Worm (Caenorhabditis elegans): ENCODE measurements around the gene faah-5.

The faah-5 gene

DNA sequence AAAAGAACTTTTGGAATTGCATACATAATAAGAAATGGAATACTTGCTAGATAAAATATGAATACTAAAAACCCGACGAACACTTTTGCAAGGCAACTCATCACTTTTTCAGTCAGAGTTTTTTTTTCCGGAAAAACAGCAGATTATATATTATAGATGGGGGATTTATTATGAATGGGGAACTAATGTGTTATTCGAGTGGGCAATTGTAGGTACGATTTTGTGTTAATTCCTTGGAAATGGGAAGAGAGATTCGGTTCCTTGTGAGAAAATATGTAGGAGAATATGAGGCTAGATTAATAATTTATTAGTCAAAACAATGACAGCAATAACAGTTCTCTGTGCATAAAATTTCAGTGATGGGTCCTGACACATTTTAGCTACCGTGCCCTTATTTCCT, at the start of gene faah-5:
Gene faah-5 (minus strand): TSS at position 101 of the 400 bp plus-strand sequence.
- TF ChIP-seq dao-5 (tag; optimal IDR thresholded peaks at IDR 0.05) = no peak
- TF ChIP-seq him-1 (tag; optimal IDR thresholded peaks at IDR 0.05) = no peak
- no peak for TF ChIP-seq W03F9.2 (tag; optimal IDR thresholded peaks at IDR 0.05)

DNA sequence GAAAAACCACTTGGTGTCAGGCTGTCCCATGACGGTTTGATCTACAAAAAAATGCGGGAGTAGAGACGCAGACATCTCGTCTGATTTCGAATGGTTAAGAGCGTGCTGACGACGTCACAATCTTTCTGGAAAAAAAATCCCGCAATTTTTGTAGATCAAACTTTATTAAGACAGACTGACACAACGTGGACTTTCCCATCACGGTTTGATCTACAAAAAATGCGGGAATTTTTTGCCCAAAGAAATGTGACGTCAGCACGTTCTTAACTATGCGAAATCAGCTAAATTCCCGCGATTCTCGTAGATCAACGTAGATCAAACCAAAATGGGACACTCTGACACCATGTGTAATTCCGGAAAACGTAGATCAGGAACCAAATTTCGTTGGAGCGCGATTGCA, 47.3 kb upstream of the faah-5 start:
- TF ChIP-seq him-1 (tag; optimal IDR thresholded peaks at IDR 0.05) = no peak
- TF ChIP-seq W03F9.2 (tag; optimal IDR thresholded peaks at IDR 0.05) = no peak
- TF ChIP-seq dao-5 (tag; optimal IDR thresholded peaks at IDR 0.05) = no peak

DNA sequence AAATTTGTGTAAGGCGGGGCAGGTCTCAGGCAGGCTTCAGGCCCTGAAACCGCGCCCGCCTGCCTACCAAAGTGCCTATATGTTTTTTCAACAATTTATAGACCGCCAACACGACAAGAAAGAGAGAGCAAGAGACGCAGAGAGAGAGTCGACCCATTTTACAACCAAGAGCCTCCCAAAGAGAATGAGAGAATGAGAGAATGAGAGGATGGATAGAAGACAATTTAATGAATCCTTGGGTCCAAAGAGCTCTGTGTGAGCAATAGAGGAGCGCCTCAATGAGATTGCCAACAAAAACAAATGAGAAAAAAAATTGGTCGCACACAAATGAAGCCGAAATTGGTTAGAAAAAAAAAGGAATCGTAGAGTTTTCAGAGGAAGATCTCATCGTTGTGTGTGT, 46.7 kb upstream of the faah-5 start:
- TF ChIP-seq him-1 (tag; optimal IDR thresholded peaks at IDR 0.05) = no peak
- no peak for TF ChIP-seq W03F9.2 (tag; optimal IDR thresholded peaks at IDR 0.05)
- TF ChIP-seq dao-5 (tag; optimal IDR thresholded peaks at IDR 0.05) = no peak

DNA sequence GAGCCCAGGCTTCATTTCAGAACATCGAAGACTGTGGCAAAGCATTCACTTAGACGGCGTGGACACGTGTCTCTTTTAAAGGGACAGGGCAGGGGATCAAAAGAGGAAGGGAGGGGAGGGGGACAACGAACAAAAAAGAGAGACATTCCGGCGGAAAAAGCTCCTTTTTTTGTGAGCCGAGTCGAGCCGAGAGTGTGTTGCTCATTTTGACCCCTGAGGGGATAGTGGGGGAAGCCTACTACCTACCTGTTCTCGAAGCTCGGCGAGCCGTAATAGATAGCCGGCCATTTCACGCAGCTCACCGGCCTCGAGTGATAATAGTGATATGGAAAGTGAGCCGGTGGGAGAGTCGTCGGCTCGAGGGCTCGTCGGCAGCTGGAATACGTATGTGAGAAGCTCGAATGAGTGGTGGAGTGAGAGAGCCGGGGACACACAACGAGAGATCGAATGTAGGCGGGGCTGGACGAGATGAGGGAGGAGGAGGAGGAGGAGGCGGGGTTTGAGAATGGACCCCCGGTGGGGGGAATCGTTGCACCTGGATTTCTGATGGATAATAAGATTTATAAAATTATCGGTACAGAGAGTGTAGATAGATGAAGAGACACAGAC, 45.5 kb upstream of the faah-5 start:
- TF ChIP-seq W03F9.2 (tag; optimal IDR thresholded peaks at IDR 0.05) = no peak
- no peak for TF ChIP-seq him-1 (tag; optimal IDR thresholded peaks at IDR 0.05)
- no peak for TF ChIP-seq dao-5 (tag; optimal IDR thresholded peaks at IDR 0.05)

DNA sequence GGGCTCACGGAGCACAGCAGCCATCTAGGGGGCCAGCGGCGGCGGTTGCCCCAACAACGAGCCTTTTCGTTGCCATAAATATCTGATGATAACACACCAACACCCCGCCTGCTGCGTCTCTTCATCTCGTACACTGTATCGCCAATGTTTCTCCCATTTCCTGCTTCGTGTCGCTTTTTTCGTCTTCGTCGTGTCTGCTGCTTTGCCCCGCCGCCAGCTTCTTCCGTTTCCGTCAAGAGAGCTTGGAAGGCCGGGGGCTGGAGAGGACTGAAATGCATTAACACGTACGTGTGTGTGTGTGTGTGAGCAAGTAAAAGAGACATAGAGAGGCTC, 44.7 kb upstream of the faah-5 start:
- TF ChIP-seq W03F9.2 (tag; optimal IDR thresholded peaks at IDR 0.05) (no peak), him-1 (tag; optimal IDR thresholded peaks at IDR 0.05) (no peak), dao-5 (tag; optimal IDR thresholded peaks at IDR 0.05) (no peak)

ce11 chrIII:11935032-11935947, 44.1 kb upstream of the faah-5 start:
- TF ChIP-seq W03F9.2 (tag; optimal IDR thresholded peaks at IDR 0.05) = no peak
- TF ChIP-seq him-1 (tag; optimal IDR thresholded peaks at IDR 0.05) = no peak
- TF ChIP-seq dao-5 (tag; optimal IDR thresholded peaks at IDR 0.05) = no peak

- TF ChIP-seq W03F9.2 (tag; optimal IDR thresholded peaks at IDR 0.05) (no peak), dao-5 (tag; optimal IDR thresholded peaks at IDR 0.05) (no peak), him-1 (tag; optimal IDR thresholded peaks at IDR 0.05) (no peak)
Measured at ce11 chrIII:11933539-11933938, 42.3 kb upstream of the faah-5 start, which contains the start of gene dolk-1. TSS of gene dolk-1 (minus strand) at chrIII:11933639.

ce11 chrIII:11931960-11932359, 40.7 kb upstream of the faah-5 start:
- TF ChIP-seq W03F9.2 (tag; optimal IDR thresholded peaks at IDR 0.05) = no peak
- no peak for TF ChIP-seq dao-5 (tag; optimal IDR thresholded peaks at IDR 0.05)
- no peak for TF ChIP-seq him-1 (tag; optimal IDR thresholded peaks at IDR 0.05)

DNA sequence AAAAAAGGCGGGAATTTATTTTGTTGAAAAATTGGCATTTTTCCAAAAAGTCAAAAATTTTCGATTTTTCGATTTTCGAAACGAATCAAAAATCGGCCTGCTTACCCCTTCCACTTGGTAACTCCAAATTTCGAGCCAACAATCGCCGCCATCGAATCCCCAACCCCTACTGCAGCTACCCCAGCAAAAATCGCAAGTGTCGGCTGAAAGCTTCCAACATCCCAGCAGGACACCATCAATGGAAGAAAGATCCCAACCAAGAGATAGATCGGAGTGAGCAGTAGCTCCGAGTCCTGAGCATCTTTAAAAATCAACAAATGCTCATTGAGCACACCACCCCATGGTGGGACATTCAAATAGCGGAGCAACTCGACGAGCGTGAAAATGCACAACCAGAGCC, 39.7 kb upstream of the faah-5 start:
- TF ChIP-seq W03F9.2 (tag; optimal IDR thresholded peaks at IDR 0.05) (no peak), dao-5 (tag; optimal IDR thresholded peaks at IDR 0.05) (no peak), him-1 (tag; optimal IDR thresholded peaks at IDR 0.05) (no peak)

ce11 chrIII:11923586-11923985, 32.4 kb upstream of the faah-5 start, which contains the start of gene nft-1:
TSS of gene nft-1 (plus strand) at chrIII:11923886.
- TF ChIP-seq him-1 (tag; optimal IDR thresholded peaks at IDR 0.05) = no peak
- no peak for TF ChIP-seq dao-5 (tag; optimal IDR thresholded peaks at IDR 0.05)
- TF ChIP-seq W03F9.2 (tag; optimal IDR thresholded peaks at IDR 0.05) = no peak

ce11 chrIII:11921658-11922098, 30.4 kb upstream of the faah-5 start, which contains the start of gene Y56A3A.22:
TSS of gene Y56A3A.22 (plus strand) at chrIII:11921692.
- no peak for TF ChIP-seq him-1 (tag; optimal IDR thresholded peaks at IDR 0.05)
- no peak for TF ChIP-seq dao-5 (tag; optimal IDR thresholded peaks at IDR 0.05)

ce11 chrIII:11920187-11920785, 29.1 kb upstream of the faah-5 start, which contains the start of the genes ccf-1 and trap-4:
TSS of gene ccf-1 (minus strand) at chrIII:11920237.
TSS of gene trap-4 (plus strand) at chrIII:11920735.
- TF ChIP-seq dao-5 (tag; optimal IDR thresholded peaks at IDR 0.05) = no peak
- TF ChIP-seq W03F9.2 (tag; optimal IDR thresholded peaks at IDR 0.05) = peak; percentile 54

ce11 chrIII:11918247-11918769, 27.1 kb upstream of the faah-5 start, which contains the start of gene znf-593:
TSS of gene znf-593 (minus strand) at chrIII:11918719.
- TF ChIP-seq W03F9.2 (tag; optimal IDR thresholded peaks at IDR 0.05) (no peak), him-1 (tag; optimal IDR thresholded peaks at IDR 0.05) (no peak), dao-5 (tag; optimal IDR thresholded peaks at IDR 0.05) (no peak)

All from whole organism, L4/young adult.